Fruit fly (Drosophila melanogaster) S2 (cell line): ENCODE measurements around the gene Ipp.

ENCODE experiments used
- CG8478 ChIP-seq: fragments of >200 bp; optimal IDR thresholded peaks from 2 replicates; lab custom pipeline; 2018
- CTCF ChIP-seq, 2 experiments: fragments of >200 bp; optimal IDR thresholded peaks; 2 replicates each; lab custom pipeline; 2018

- TF ChIP-seq CG8478 (lab: Kevin White, UChicago) (no peak), CTCF (optimal IDR thresholded peaks at IDR 0.05; lab: Kevin White, UChicago) (no peak)
These were observed 24.6 kb upstream of the Ipp start for dm6 chr3R:13933966-13934365.
